Worm (Caenorhabditis elegans) whole organism, early embryonic: ENCODE measurements around the gene Y39B6A.5.

ENCODE experiments used
- B0310.2 ChIP-seq: sonication (generic microtip); optimal IDR thresholded peaks from 2 replicates; lab custom pipeline; 2016; ENCODE audit warnings: mild to moderate bottlenecking, missing genetic modification characterization, missing compliant biosample characterization
- F13C5.2 ChIP-seq: sonication (generic microtip); optimal IDR thresholded peaks from 2 replicates; lab custom pipeline; 2017; ENCODE audit warnings: mild to moderate bottlenecking, missing genetic modification characterization, inconsistent platforms, missing compliant biosample characterization
- ama-1 ChIP-seq: fragments of 150-350 bp; optimal IDR thresholded peaks from 2 replicates; lab custom pipeline; 2014
- ceh-13 ChIP-seq: fragments of 200-800 bp; sonication (Bioruptor generic); optimal IDR thresholded peaks from 2 replicates; lab custom pipeline; 2018; ENCODE audit warnings: mild to moderate bottlenecking, missing genetic modification characterization, missing compliant biosample characterization
- ceh-36 ChIP-seq: sonication (generic microtip); optimal IDR thresholded peaks from 2 replicates; lab custom pipeline; 2016; ENCODE audit warnings: missing genetic modification characterization, inconsistent platforms, missing compliant biosample characterization
- ets-7 ChIP-seq: sonication (generic microtip); optimal IDR thresholded peaks from 2 replicates; lab custom pipeline; 2016; ENCODE audit warnings: missing genotype, missing genetic modification characterization, missing compliant biosample characterization
- flt-1 ChIP-seq: fragments of 200-800 bp; sonication (Bioruptor generic); IDR thresholded peaks from 2 replicates; pipeline ENCODE4 v1.3.6; 2022; ENCODE audit warnings: missing genetic modification characterization, missing compliant biosample characterization
- hmg-4 ChIP-seq: fragments of 200-800 bp; sonication (Bioruptor generic); optimal IDR thresholded peaks from 2 replicates; lab custom pipeline; 2018; ENCODE audit warnings: mild to moderate bottlenecking, missing genetic modification characterization, missing compliant biosample characterization
- hnd-1 ChIP-seq: sonication (generic microtip); optimal IDR thresholded peaks from 2 replicates; lab custom pipeline; 2016; ENCODE audit warnings: missing genetic modification characterization, missing compliant biosample characterization
- scrt-1 ChIP-seq: fragments of 200-800 bp; sonication (Bioruptor generic); IDR thresholded peaks from 2 replicates; pipeline ENCODE4 v1.3.6; 2022; ENCODE audit warnings: missing genetic modification characterization, missing compliant biosample characterization
- tbx-11 ChIP-seq: fragments of 200-800 bp; sonication (Bioruptor generic); IDR thresholded peaks from 2 replicates; pipeline ENCODE4 v1.3.6; 2022; ENCODE audit warnings: missing genetic modification characterization, missing compliant biosample characterization
- tra-4 ChIP-seq: sonication (generic microtip); optimal IDR thresholded peaks from 2 replicates; lab custom pipeline; 2017; ENCODE audit warnings: missing genetic modification characterization, missing compliant biosample characterization

DNA sequence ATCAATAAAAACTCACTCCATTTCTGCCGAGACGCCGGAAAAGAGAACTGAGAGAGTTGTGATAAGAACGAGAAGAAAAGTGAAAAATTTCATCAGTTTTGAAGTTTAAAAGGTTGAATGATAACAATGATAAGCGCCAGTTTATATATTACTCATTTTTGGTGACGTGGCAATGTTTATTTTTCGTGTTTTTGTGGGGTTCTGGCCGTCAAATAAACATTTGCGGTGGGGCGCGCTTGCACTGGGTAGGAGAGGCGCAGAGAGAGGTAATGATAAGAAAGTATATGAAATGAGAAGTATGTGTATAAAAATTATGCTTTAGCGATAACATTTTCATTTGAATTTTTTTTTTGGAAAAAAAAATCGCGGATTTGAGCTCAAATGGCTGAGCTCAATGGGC is at the start of gene Y39B6A.5:
- TF ChIP-seq ceh-13 (GFP tag; lab: Kevin White, UChicago) (no peak), ama-1 (lab: Kevin White, UChicago) (no peak), ceh-36 (tag; lab: Kevin White, UChicago) (no peak), F13C5.2 (no peak), tra-4 (tag; lab: Kevin White, UChicago) (no peak), hnd-1 (tag; lab: Kevin White, UChicago) (no peak), B0310.2 (tag; lab: Kevin White, UChicago) (no peak), hmg-4 (GFP tag; lab: Kevin White, UChicago) (no peak), flt-1 (no peak), scrt-1 (no peak), tbx-11 (GFP tag; lab: Robert Waterston, UW) (no peak), ets-7 (no peak)
